Worm (Caenorhabditis elegans) whole organism, L1 larva: Measurements from ENCODE around the gene nprt-1.
"Not testable (repeated sequence)": the region's sequence is repeated elsewhere in the genome, so short reads cannot be mapped to it uniquely, and the experiment has no call there.

ENCODE experiments used
- C34B4.2 ChIP-seq: sonication (generic microtip); optimal IDR thresholded peaks from 2 replicates; lab custom pipeline; 2017; ENCODE audit warnings: mild to moderate bottlenecking, missing genetic modification characterization, missing compliant biosample characterization
- alr-1 ChIP-seq: fragments of 200-800 bp; sonication (Bioruptor generic); optimal IDR thresholded peaks from 2 replicates; lab custom pipeline; 2018; ENCODE audit warnings: borderline replicate concordance, mild to moderate bottlenecking, missing genetic modification characterization, missing compliant biosample characterization
- ama-1 ChIP-seq: fragments of 150-350 bp; optimal IDR thresholded peaks from 2 replicates; lab custom pipeline; 2014
- blmp-1 ChIP-seq: fragments of 150-350 bp; optimal IDR thresholded peaks from 2 replicates; lab custom pipeline; 2014; ENCODE audit warnings: missing biosample characterization, missing genetic modification characterization
- ceh-8 ChIP-seq: fragments of 200-800 bp; sonication (Bioruptor generic); optimal IDR thresholded peaks from 2 replicates; lab custom pipeline; 2018; ENCODE audit warnings: mild to moderate bottlenecking, missing genetic modification characterization, moderate library complexity, missing compliant biosample characterization
- ceh-82 ChIP-seq, 3 experiments: fragments of 150-350 bp in 1 of 3; sonication (generic microtip) in 2 of 3; optimal IDR thresholded peaks; 2 replicates each; lab custom pipeline; 2014 to 2017; ENCODE audit warnings: missing biosample characterization in 3 of 3, missing genetic modification characterization in 3 of 3
- ceh-90 ChIP-seq: sonication (generic microtip); optimal IDR thresholded peaks from 2 replicates; lab custom pipeline; 2016; ENCODE audit warnings: missing genetic modification characterization, missing compliant biosample characterization
- dpl-1 ChIP-seq, 3 experiments: fragments of 150-350 bp in 2 of 3; sonication (generic microtip) in 1 of 3; optimal IDR thresholded peaks; 2 replicates each; lab custom pipeline; 2014 to 2017; ENCODE audit warnings: missing biosample characterization in 3 of 3, missing genetic modification characterization in 3 of 3, missing genetic modification reagents in 3 of 3
- efl-1 ChIP-seq, 4 experiments: fragments of 150-350 bp; optimal IDR thresholded peaks in 3 of 4; peaks in 1 of 4; 1 replicate in 1 of 4; 2 replicates in 3 of 4; lab custom pipeline; 2014; ENCODE audit warnings: missing biosample characterization in 2 of 4, missing genetic modification characterization in 2 of 4, missing genetic modification reagents in 2 of 4
- efl-3 ChIP-seq: fragments of 200-800 bp; sonication (Bioruptor generic); optimal IDR thresholded peaks from 2 replicates; lab custom pipeline; 2018; ENCODE audit warnings: mild to moderate bottlenecking, missing genetic modification characterization, missing compliant biosample characterization
- elt-3 ChIP-seq, 6 experiments: fragments of 150-350 bp in 1 of 6; sonication (generic microtip); optimal IDR thresholded peaks; 2 replicates each; lab custom pipeline; 2017 to 2018; ENCODE audit warnings: missing biosample characterization in 6 of 6, missing genetic modification characterization in 6 of 6, inconsistent platforms in 1 of 6
- ets-5 ChIP-seq: fragments of 200-800 bp; sonication (Bioruptor generic); IDR thresholded peaks from 2 replicates; pipeline ENCODE4 v1.3.6; 2022; ENCODE audit warnings: missing genetic modification characterization, missing compliant biosample characterization
- fkh-4 ChIP-seq: sonication (generic microtip); optimal IDR thresholded peaks from 2 replicates; lab custom pipeline; 2016; ENCODE audit warnings: missing compliant biosample characterization, missing genetic modification characterization, borderline replicate concordance
- fos-1 ChIP-seq: fragments of 150-350 bp; optimal IDR thresholded peaks from 2 replicates; lab custom pipeline; 2014; ENCODE audit warnings: missing biosample characterization, missing genetic modification characterization
- isw-1 ChIP-seq: fragments of 200-800 bp; sonication (Bioruptor generic); IDR thresholded peaks from 2 replicates; pipeline ENCODE4 v1.3.6; 2022; ENCODE audit warnings: missing genetic modification characterization, missing compliant biosample characterization
- lin-39 ChIP-seq: fragments of 150-350 bp; optimal IDR thresholded peaks from 2 replicates; lab custom pipeline; 2014; ENCODE audit warnings: missing biosample characterization, missing genetic modification reagents, missing genetic modification characterization
- lsy-2 ChIP-seq, 2 experiments: fragments of 150-350 bp; optimal IDR thresholded peaks; 2 replicates each; lab custom pipeline; 2014; ENCODE audit warnings: missing biosample characterization in 2 of 2, missing genetic modification characterization in 2 of 2
- nhr-71 ChIP-seq: sonication (generic microtip); optimal IDR thresholded peaks from 2 replicates; lab custom pipeline; 2016; ENCODE audit warnings: mild to moderate bottlenecking, missing genetic modification characterization, moderate library complexity, missing compliant biosample characterization
- nhr-76 ChIP-seq: sonication (generic microtip); optimal IDR thresholded peaks from 2 replicates; lab custom pipeline; 2017; ENCODE audit warnings: missing biosample characterization, missing genetic modification characterization
- nhr-85 ChIP-seq: sonication (generic microtip); peaks from one replicate; lab custom pipeline; 2016; ENCODE audit warnings: missing genetic modification characterization, inconsistent platforms, missing compliant biosample characterization
- nhr-90 ChIP-seq: sonication (generic microtip); optimal IDR thresholded peaks from 2 replicates; lab custom pipeline; 2016; ENCODE audit warnings: mild to moderate bottlenecking, missing genetic modification characterization, missing compliant biosample characterization; ENCODE audit not compliant: poor library complexity
- pax-3 ChIP-seq: fragments of 200-800 bp; sonication (Bioruptor generic); optimal IDR thresholded peaks from 2 replicates; lab custom pipeline; 2018; ENCODE audit warnings: mild to moderate bottlenecking, missing genetic modification characterization, moderate library complexity, missing compliant biosample characterization
- pqm-1 ChIP-seq: sonication (generic microtip); optimal IDR thresholded peaks from 3 replicates; lab custom pipeline; 2017; ENCODE audit warnings: missing biosample characterization, missing genetic modification characterization
- skn-1 ChIP-seq: fragments of 150-350 bp; optimal IDR thresholded peaks from 2 replicates; lab custom pipeline; 2014; ENCODE audit warnings: missing biosample characterization, missing genetic modification characterization
- sup-37 ChIP-seq: fragments of 200-800 bp; sonication (Bioruptor generic); optimal IDR thresholded peaks from 2 replicates; lab custom pipeline; 2018; ENCODE audit warnings: mild to moderate bottlenecking, missing genetic modification characterization, missing compliant biosample characterization
- unc-30 ChIP-seq: sonication (generic microtip); optimal IDR thresholded peaks from 2 replicates; lab custom pipeline; 2017; ENCODE audit warnings: missing biosample characterization, missing genetic modification characterization
- unc-86 ChIP-seq: sonication (generic microtip); optimal IDR thresholded peaks from 2 replicates; lab custom pipeline; 2016; ENCODE audit warnings: missing genetic modification characterization, missing compliant biosample characterization
- xbp-1 ChIP-seq: sonication (generic microtip); optimal IDR thresholded peaks from 2 replicates; lab custom pipeline; 2016; ENCODE audit warnings: missing genetic modification characterization, missing compliant biosample characterization
- zip-4 ChIP-seq: fragments of 200-800 bp; sonication (Bioruptor generic); optimal IDR thresholded peaks from 2 replicates; lab custom pipeline; 2018; ENCODE audit warnings: mild to moderate bottlenecking, missing genetic modification characterization, moderate library complexity, missing compliant biosample characterization
- ztf-11 ChIP-seq, 2 experiments: sonication (generic microtip); optimal IDR thresholded peaks; 2 replicates each; lab custom pipeline; 2016 to 2017; ENCODE audit warnings: missing genetic modification characterization in 2 of 2, missing biosample characterization in 1 of 2, missing compliant biosample characterization in 1 of 2

nprt-1 gene

ce11 chrIV:2894630-2895029 lies 4.4 kb upstream of the nprt-1 start, which contains the start of gene Y54G2A.19:
Y54G2A.19 (minus strand) TSS chrIV:2894730.
- not testable (repeated sequence) for TF ChIP-seq nhr-85; unc-30 (tag; lab: Kevin White, UChicago); isw-1 (GFP tag; lab: Robert Waterston, UW)
- TF ChIP-seq, all 84 proteins: peak for 0; not testable (repeated sequence) for 84

ce11 chrIV:2893486-2893842 lies 3.2 kb upstream of the nprt-1 start:
- TF ChIP-seq lin-39 (no peak), ceh-90 (no peak), zip-4 (GFP tag; lab: Kevin White, UChicago) (no peak), dpl-1 (GFP tag; optimal IDR thresholded peaks at IDR 0.05; lab: Kevin White, UChicago) (no peak), nhr-90 (tag; lab: Kevin White, UChicago) (no peak), C34B4.2 (tag; lab: Kevin White, UChicago) (no peak), pqm-1 (no peak), sup-37 (GFP tag; lab: Kevin White, UChicago) (no peak), xbp-1 (tag; lab: Kevin White, UChicago) (no peak), fos-1 (tag; lab: Kevin White, UChicago) (no peak), efl-3 (GFP tag; lab: Kevin White, UChicago) (no peak)

- peak; percentile 1 for TF ChIP-seq skn-1 (tag; lab: Kevin White, UChicago)
- TF ChIP-seq blmp-1 (tag; lab: Kevin White, UChicago) = peak; percentile 69
- peak; percentile 76 for TF ChIP-seq nhr-85
- no peak for TF ChIP-seq ceh-82 (tag; optimal IDR thresholded peaks at IDR 0.05; lab: Kevin White, UChicago)
- no peak for TF ChIP-seq alr-1 (tag; lab: Kevin White, UChicago)
- TF ChIP-seq unc-86 = no peak
- TF ChIP-seq elt-3 (tag; optimal IDR thresholded peaks at IDR 0.05; lab: Kevin White, UChicago) = no peak
- TF ChIP-seq pax-3 = no peak
These were observed 2.7 kb upstream of the nprt-1 start for ce11 chrIV:2892787-2893485.

ce11 chrIV:2892395-2892786 lies 2.1 kb upstream of the nprt-1 start, which contains the start of gene Y54G2A.18:
Y54G2A.18 (minus strand) TSS chrIV:2892495.
- no peak for TF ChIP-seq ztf-11 (tag; optimal IDR thresholded peaks at IDR 0.05; lab: Kevin White, UChicago)
- TF ChIP-seq nhr-76 (tag; lab: Kevin White, UChicago) = no peak
- no peak for TF ChIP-seq unc-30 (tag; lab: Kevin White, UChicago)
- no peak for TF ChIP-seq ama-1 (lab: Kevin White, UChicago)

- no peak for TF ChIP-seq ets-5
- TF ChIP-seq ceh-8 = no peak
- no peak for TF ChIP-seq fkh-4 (tag; lab: Kevin White, UChicago)
- no peak for TF ChIP-seq nhr-71
- TF ChIP-seq efl-1 (optimal IDR thresholded peaks at IDR 0.05; lab: Kevin White, UChicago) = no peak
- peak in 1 of 2 experiments; percentile 59 for TF ChIP-seq efl-1 (GFP tag; optimal IDR thresholded peaks at IDR 0.05 in 1 of 2; lab: Kevin White, UChicago)
- TF ChIP-seq lsy-2 (tag; optimal IDR thresholded peaks at IDR 0.05; lab: Kevin White, UChicago) = no peak
- no peak for TF ChIP-seq isw-1 (GFP tag; lab: Robert Waterston, UW)
- no peak for TF ChIP-seq sup-37 (GFP tag; lab: Kevin White, UChicago)
- TF ChIP-seq skn-1 (tag; lab: Kevin White, UChicago) = no peak
- TF ChIP-seq, all 84 proteins: peak for 1
These were observed 1.4 kb upstream of the nprt-1 start for ce11 chrIV:2891535-2892233.
